Worm (Caenorhabditis elegans): ENCODE measurements around the gene pbo-4.

ce11 chrX:10979186-10979585 lies 25.3 kb downstream of the pbo-4 start, which contains the start of gene pxn-2:
- TF ChIP-seq ham-2 (GFP tag; optimal IDR thresholded peaks at IDR 0.05), result no peak
- TF ChIP-seq lin-13 (tag; optimal IDR thresholded peaks at IDR 0.05), result no peak
- no peak for TF ChIP-seq unc-62 (GFP tag; optimal IDR thresholded peaks at IDR 0.05)
- peak; percentile 38 for TF ChIP-seq ces-1 (GFP tag; optimal IDR thresholded peaks at IDR 0.05)
- TF ChIP-seq blmp-1 (tag; optimal IDR thresholded peaks at IDR 0.05), result no peak

All from whole organism, mixed stage, embryonic.